Worm (Caenorhabditis elegans) whole organism, young adult: ENCODE measurements around the gene heh-1.

Source experiments
- F10E7.11 ChIP-seq: sonication (generic microtip); optimal IDR thresholded peaks from 2 replicates; lab custom pipeline; 2017; ENCODE audit warnings: mild to moderate bottlenecking, missing genetic modification characterization, moderate library complexity, missing compliant biosample characterization
- F33H1.4 ChIP-seq: fragments of 200-800 bp; sonication (Bioruptor generic); IDR thresholded peaks from 2 replicates; pipeline ENCODE4 v1.3.6; 2022; ENCODE audit warnings: missing genetic modification reagents, missing genetic modification characterization, missing compliant biosample characterization
- F52B5.7 ChIP-seq: sonication (generic microtip); optimal IDR thresholded peaks from 2 replicates; lab custom pipeline; 2016; ENCODE audit warnings: mild to moderate bottlenecking, missing genetic modification characterization, missing compliant biosample characterization
- K11D2.4 ChIP-seq: fragments of 200-800 bp; sonication (Bioruptor generic); IDR thresholded peaks from 2 replicates; pipeline ENCODE4 v1.3.6; 2022; ENCODE audit warnings: missing genetic modification reagents, missing genetic modification characterization, missing compliant biosample characterization
- T26A5.8 ChIP-seq: sonication (generic microtip); optimal IDR thresholded peaks from 2 replicates; lab custom pipeline; 2016; ENCODE audit warnings: missing genetic modification characterization, missing compliant biosample characterization
- Y53F4B.3 ChIP-seq: fragments of 200-800 bp; sonication (Bioruptor generic); IDR thresholded peaks from 2 replicates; pipeline ENCODE4 v1.3.6; 2022; ENCODE audit warnings: missing genetic modification reagents, missing genetic modification characterization, missing compliant biosample characterization
- ama-1 ChIP-seq, 3 experiments: fragments of 150-350 bp in 1 of 3; sonication (generic microtip) in 2 of 3; optimal IDR thresholded peaks; 2 replicates each; lab custom pipeline; 2014 to 2018; ENCODE audit warnings: missing biosample characterization in 2 of 3, missing genetic modification characterization in 2 of 3, missing genetic modification reagents in 2 of 3
- aptf-3 ChIP-seq: fragments of 200-800 bp; sonication (Bioruptor generic); IDR thresholded peaks from 2 replicates; pipeline ENCODE4 v1.3.6; 2022; ENCODE audit warnings: missing genetic modification characterization, missing compliant biosample characterization
- bed-1 ChIP-seq: fragments of 200-800 bp; sonication (Bioruptor generic); IDR thresholded peaks from 2 replicates; pipeline ENCODE4 v1.3.6; 2022; ENCODE audit warnings: missing genetic modification reagents, missing genetic modification characterization, missing compliant biosample characterization
- bed-2 ChIP-seq: fragments of 200-800 bp; sonication (Bioruptor generic); IDR thresholded peaks from 2 replicates; pipeline ENCODE4 v1.3.6; 2022; ENCODE audit warnings: missing genetic modification reagents, missing genetic modification characterization, missing compliant biosample characterization
- cebp-1 ChIP-seq, 2 experiments: fragments of 200-800 bp in 1 of 2; sonication (Bioruptor generic) in 1 of 2; sonication (generic microtip) in 1 of 2; IDR thresholded peaks in 1 of 2; optimal IDR thresholded peaks in 1 of 2; 2 replicates each; pipeline versions ENCODE4 v1.3.6 to Lab custom; 2017 to 2022; ENCODE audit warnings: missing compliant biosample characterization in 2 of 2, missing genetic modification characterization in 2 of 2, mild to moderate bottlenecking in 1 of 2, missing genetic modification reagents in 1 of 2, moderate library complexity in 1 of 2
- ceh-58 ChIP-seq: fragments of 200-800 bp; sonication (Bioruptor generic); IDR thresholded peaks from 2 replicates; pipeline ENCODE4 v1.3.6; 2022; ENCODE audit warnings: missing genetic modification characterization, missing compliant biosample characterization
- ceh-79 ChIP-seq: sonication (generic microtip); optimal IDR thresholded peaks from 2 replicates; lab custom pipeline; 2017; ENCODE audit warnings: mild to moderate bottlenecking, missing genetic modification characterization, missing compliant biosample characterization
- die-1 ChIP-seq: sonication (generic microtip); optimal IDR thresholded peaks from 2 replicates; lab custom pipeline; 2016; ENCODE audit warnings: missing genotype, mild to moderate bottlenecking, missing genetic modification characterization, missing compliant biosample characterization
- dpff-1 ChIP-seq: sonication (generic microtip); optimal IDR thresholded peaks from 2 replicates; lab custom pipeline; 2017; ENCODE audit warnings: mild to moderate bottlenecking, missing genetic modification characterization, missing compliant biosample characterization
- dpl-1 ChIP-seq: fragments of 150-350 bp; optimal IDR thresholded peaks from 2 replicates; lab custom pipeline; 2014; ENCODE audit warnings: missing biosample characterization, missing genetic modification reagents, missing genetic modification characterization
- efl-1 ChIP-seq: fragments of 150-350 bp; optimal IDR thresholded peaks from 2 replicates; lab custom pipeline; 2014; ENCODE audit warnings: missing biosample characterization, missing genetic modification reagents, missing genetic modification characterization
- egl-18 ChIP-seq: fragments of 200-800 bp; sonication (Bioruptor generic); IDR thresholded peaks from 2 replicates; pipeline ENCODE4 v1.3.6; 2022; ENCODE audit warnings: missing genetic modification reagents, missing genetic modification characterization, missing compliant biosample characterization
- egrh-3 ChIP-seq: fragments of 200-800 bp; sonication (Bioruptor generic); IDR thresholded peaks from 2 replicates; pipeline ENCODE4 v1.3.6; 2022; ENCODE audit warnings: missing genetic modification reagents, missing genetic modification characterization, missing compliant biosample characterization
- hmg-1.2 ChIP-seq: fragments of 200-800 bp; sonication (Bioruptor generic); IDR thresholded peaks from 2 replicates; pipeline ENCODE4 v1.3.6; 2022; ENCODE audit warnings: missing genetic modification reagents, missing genetic modification characterization, missing compliant biosample characterization
- let-526 ChIP-seq: fragments of 200-800 bp; sonication (Bioruptor generic); IDR thresholded peaks from 2 replicates; pipeline ENCODE4 v1.3.6; 2022; ENCODE audit warnings: missing genetic modification reagents, missing genetic modification characterization, missing compliant biosample characterization
- let-607 ChIP-seq, 2 experiments: fragments of 200-800 bp in 1 of 2; sonication (Bioruptor generic) in 1 of 2; sonication (generic microtip) in 1 of 2; optimal IDR thresholded peaks; 2 replicates each; lab custom pipeline; 2016 to 2018; ENCODE audit warnings: mild to moderate bottlenecking in 2 of 2, missing compliant biosample characterization in 2 of 2, missing genetic modification characterization in 2 of 2, moderate library complexity in 2 of 2, missing genotype in 1 of 2
- lin-54 ChIP-seq: fragments of 200-800 bp; sonication (Bioruptor generic); optimal IDR thresholded peaks from 2 replicates; lab custom pipeline; 2018; ENCODE audit warnings: mild to moderate bottlenecking, missing genetic modification characterization, missing compliant biosample characterization
- madf-6 ChIP-seq: fragments of 200-800 bp; sonication (Bioruptor generic); IDR thresholded peaks from 2 replicates; pipeline ENCODE4 v1.3.6; 2022; ENCODE audit warnings: missing genetic modification reagents, missing genetic modification characterization, missing compliant biosample characterization
- nfyb-1 ChIP-seq: fragments of 200-800 bp; sonication (Bioruptor generic); IDR thresholded peaks from 2 replicates; pipeline ENCODE4 v1.3.6; 2022; ENCODE audit warnings: missing genetic modification reagents, missing genetic modification characterization, missing compliant biosample characterization
- nhr-90 ChIP-seq: sonication (generic microtip); optimal IDR thresholded peaks from 2 replicates; lab custom pipeline; 2016; ENCODE audit warnings: missing genotype, mild to moderate bottlenecking, missing genetic modification characterization, missing compliant biosample characterization
- rec-8 ChIP-seq, 2 experiments: sonication (generic microtip); optimal IDR thresholded peaks; 2 replicates each; lab custom pipeline; 2016; ENCODE audit warnings: mild to moderate bottlenecking in 2 of 2, missing genetic modification characterization in 2 of 2, missing genetic modification reagents in 2 of 2, missing genotype in 2 of 2, missing biosample characterization in 1 of 2, missing compliant biosample characterization in 1 of 2, moderate library complexity in 1 of 2
- snpc-3.4 ChIP-seq: sonication (generic microtip); optimal IDR thresholded peaks from 2 replicates; lab custom pipeline; 2017; ENCODE audit warnings: missing genetic modification characterization, mild to moderate bottlenecking, missing compliant biosample characterization, antibody characterized with exemption, moderate library complexity, missing genotype, missing genetic modification reagents
- zfh-2 ChIP-seq: fragments of 200-800 bp; sonication (Bioruptor generic); conservative IDR thresholded peaks from 2 replicates; pipeline ENCODE4 v1.3.6; 2022; ENCODE audit warnings: missing genetic modification reagents, missing genetic modification characterization, missing compliant biosample characterization
- ztf-26 ChIP-seq: sonication (generic microtip); optimal IDR thresholded peaks from 2 replicates; lab custom pipeline; 2017; ENCODE audit warnings: missing genetic modification characterization, missing compliant biosample characterization

Gene heh-1

ce11 chrIII:3171382-3171781 is 27.9 kb downstream of the heh-1 start, which contains the start of gene R148.4 (continued):
- no peak for TF ChIP-seq bed-2 (GFP tag; lab: Robert Waterston, UW)
- TF ChIP-seq F33H1.4 (GFP tag; lab: Robert Waterston, UW): peak; percentile 97
- no peak for TF ChIP-seq die-1 (tag; lab: Kevin White, UChicago)

DNA sequence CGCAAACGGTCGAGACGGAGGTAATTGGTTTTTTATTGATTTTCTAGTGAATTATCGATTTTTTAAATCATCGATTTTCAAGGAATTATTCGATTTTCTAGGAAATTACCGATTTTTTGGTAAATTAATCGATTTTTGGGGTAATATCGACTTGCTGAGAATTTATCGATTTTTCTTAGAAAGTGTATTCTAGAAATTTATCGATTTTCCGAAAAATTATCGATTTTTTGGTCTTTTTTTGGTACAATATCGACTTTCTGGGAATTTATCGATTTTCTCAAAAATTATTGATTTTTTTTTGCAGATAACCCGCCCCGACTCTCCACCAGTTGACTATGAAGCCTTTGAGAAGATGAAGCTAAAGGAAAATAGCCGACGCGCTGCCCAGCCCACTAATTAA is 28.8 kb downstream of the heh-1 start:
- no peak for TF ChIP-seq let-607 (tag; optimal IDR thresholded peaks at IDR 0.05; lab: Kevin White, UChicago)
- no peak for TF ChIP-seq F52B5.7 (tag; lab: Kevin White, UChicago)
- no peak for TF ChIP-seq Y53F4B.3 (GFP tag; lab: Robert Waterston, UW)
- no peak for TF ChIP-seq egl-18 (GFP tag; lab: Robert Waterston, UW)
- TF ChIP-seq, all 124 proteins: peak for 0

ce11 chrIII:3169279-3169678 is 30.0 kb downstream of the heh-1 start:
- 0 out of 2 replicates have a peak, but pooled peaks have one; percentile 21 for TF ChIP-seq ceh-58 (GFP tag; lab: Robert Waterston, UW)
- no peak for TF ChIP-seq ama-1 (optimal IDR thresholded peaks at IDR 0.05; lab: Kevin White, UChicago)
- no peak for TF ChIP-seq ama-1 (GFP tag; optimal IDR thresholded peaks at IDR 0.05; lab: Kevin White, UChicago)
- TF ChIP-seq zfh-2: peak; percentile 72
- no peak for TF ChIP-seq dpff-1 (tag; lab: Kevin White, UChicago)
- no peak for TF ChIP-seq T26A5.8 (tag; lab: Kevin White, UChicago)
- TF ChIP-seq egrh-3 (GFP tag; lab: Robert Waterston, UW): peak; percentile 24; the same call in 1 of the 2 replicates
- no peak for TF ChIP-seq rec-8 (tag; optimal IDR thresholded peaks at IDR 0.05; lab: Kevin White, UChicago)

- no peak for TF ChIP-seq ceh-58 (GFP tag; lab: Robert Waterston, UW)
- TF ChIP-seq F10E7.11 (tag; lab: Kevin White, UChicago): no peak
- no peak for TF ChIP-seq let-526
- no peak for TF ChIP-seq ztf-26 (tag; lab: Kevin White, UChicago)
- no peak for TF ChIP-seq snpc-3.4 (tag; lab: Kevin White, UChicago)
- no peak for TF ChIP-seq lin-54 (GFP tag; lab: Kevin White, UChicago)
- TF ChIP-seq dpl-1 (GFP tag; lab: Kevin White, UChicago): no peak
- no peak for TF ChIP-seq cebp-1 (GFP tag; IDR thresholded peaks at IDR 0.05; lab: Robert Waterston, UW)
- TF ChIP-seq cebp-1 (tag; optimal IDR thresholded peaks at IDR 0.05; lab: Kevin White, UChicago): no peak
- no peak for TF ChIP-seq rec-8 (tag; optimal IDR thresholded peaks at IDR 0.05; lab: Kevin White, UChicago)
- TF ChIP-seq efl-1 (GFP tag; lab: Kevin White, UChicago): no peak
- no peak for TF ChIP-seq madf-6 (GFP tag; lab: Robert Waterston, UW)
- no peak for TF ChIP-seq ceh-79 (tag; lab: Kevin White, UChicago)
Observed at ce11 chrIII:3165309-3165708, 34.0 kb downstream of the heh-1 start, which contains the start of gene R148.5. TSS of gene R148.5 (plus strand) at chrIII:3165639.

DNA sequence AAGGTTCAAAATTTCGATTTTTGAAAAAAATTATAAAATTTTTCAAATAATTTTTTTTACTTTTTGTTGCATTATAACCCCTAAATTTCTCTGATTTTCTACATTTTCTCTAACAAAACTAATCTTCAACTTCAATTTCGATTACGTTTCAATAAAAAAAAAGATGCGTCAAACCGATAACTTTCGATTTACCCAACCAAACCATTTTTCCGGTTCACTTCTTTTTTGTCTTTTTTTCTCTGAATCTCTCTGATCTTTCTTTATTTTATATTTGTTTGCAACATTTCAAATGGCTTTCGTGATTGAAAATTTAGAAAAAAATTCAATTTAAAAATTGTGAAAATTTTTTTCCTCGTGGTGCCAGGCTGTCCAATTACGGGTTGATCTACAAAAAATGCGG is 35.9 kb downstream of the heh-1 start:
- TF ChIP-seq bed-1 (no peak), nfyb-1 (no peak), K11D2.4 (no peak), aptf-3 (GFP tag; lab: Robert Waterston, UW) (no peak)
- TF ChIP-seq, all 124 proteins: peak for 0

- TF ChIP-seq hmg-1.2 (GFP tag; lab: Robert Waterston, UW) (peak; percentile 55; the same call in 1 of the 2 replicates), nhr-90 (tag; lab: Kevin White, UChicago) (no peak)
- TF ChIP-seq, all 124 proteins: peak for 1
Observed at ce11 chrIII:3161600-3161999, 37.7 kb downstream of the heh-1 start.
